Fruit fly (Drosophila melanogaster) whole organism, prepupa: ENCODE results near the gene CCKLR-17D1.

ENCODE experiments used
- CG6808 ChIP-seq: fragments of 200-800 bp; sonication (Bioruptor generic); optimal IDR thresholded peaks from 3 replicates; lab custom pipeline; 2017; ENCODE audit warnings: missing biosample characterization, missing genetic modification characterization, mild to moderate bottlenecking, moderate library complexity, missing genetic modification reagents
- Ets21C ChIP-seq: fragments of 200-800 bp; sonication (Bioruptor generic); optimal IDR thresholded peaks from 3 replicates; lab custom pipeline; 2016; ENCODE audit warnings: missing biosample characterization, missing genetic modification characterization
- OdsH ChIP-seq: fragments of 200-800 bp; sonication (Bioruptor generic); optimal IDR thresholded peaks from 3 replicates; lab custom pipeline; 2016; ENCODE audit warnings: missing biosample characterization, missing genetic modification characterization
- esn ChIP-seq: fragments of 200-800 bp; sonication (Bioruptor generic); optimal IDR thresholded peaks from 2 replicates; lab custom pipeline; 2016; ENCODE audit warnings: missing biosample characterization, mild to moderate bottlenecking, missing genetic modification characterization, moderate library complexity
- vri ChIP-seq: fragments of 200-800 bp; sonication (Bioruptor generic); optimal IDR thresholded peaks from 3 replicates; lab custom pipeline; 2016; ENCODE audit warnings: missing biosample characterization, mild to moderate bottlenecking, missing genetic modification characterization

DNA sequence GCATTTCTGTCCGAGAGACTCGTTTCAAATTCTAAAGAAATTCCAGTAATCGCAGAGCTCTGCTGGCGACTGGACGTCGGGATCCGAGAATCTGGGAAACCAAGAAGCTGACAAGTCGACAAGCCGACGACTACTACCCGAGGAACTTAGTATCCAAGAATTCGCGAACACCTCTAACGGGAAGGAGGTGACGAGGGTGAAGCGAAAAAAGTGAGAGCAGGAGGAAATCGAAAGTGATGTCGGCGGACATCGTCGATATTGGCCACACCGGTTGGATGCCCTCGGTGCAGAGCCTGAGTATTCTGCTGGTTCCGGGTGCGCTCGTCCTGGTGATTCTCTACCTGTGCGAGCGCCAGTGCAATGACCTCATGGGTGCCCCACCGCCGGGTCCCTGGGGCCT is 40.6 kb downstream of the CCKLR-17D1 start, which contains the start of gene phtm:
- TF ChIP-seq CG6808 (GFP tag; lab: Kevin White, UChicago) (no peak), Ets21C (GFP tag; lab: Kevin White, UChicago) (no peak), esn (GFP tag; lab: Kevin White, UChicago) (no peak), vri (GFP tag; lab: Kevin White, UChicago) (no peak), OdsH (no peak)
